Fruit fly (Drosophila melanogaster) whole organism, embryonic: Measurements from ENCODE around the gene CG9733.
A peak's percentile ranks its signal among the peaks of the same experiment; 100 is the strongest.

Experiments
- Atf-2 ChIP-seq: fragments of 200-800 bp; sonication (Bioruptor generic); optimal IDR thresholded peaks from 2 replicates; lab custom pipeline; 2016; ENCODE audit warnings: missing biosample characterization, missing genetic modification characterization
- CG10366 ChIP-seq: fragments of 200-800 bp; sonication (Bioruptor generic); IDR thresholded peaks from 2 replicates; pipeline ENCODE4 v1.3.6; 2022; ENCODE audit warnings: missing biosample characterization, missing genetic modification characterization
- CG10565 ChIP-seq: fragments of 200-800 bp; sonication (Bioruptor generic); optimal IDR thresholded peaks from 3 replicates; lab custom pipeline; 2016; ENCODE audit warnings: missing biosample characterization, mild to moderate bottlenecking, missing genetic modification characterization
- CG11247 ChIP-seq: fragments of 200-800 bp; sonication (Bioruptor generic); IDR thresholded peaks from 2 replicates; pipeline ENCODE4 v1.3.6; 2022; ENCODE audit warnings: missing biosample characterization, missing genetic modification characterization
- CG11695 ChIP-seq: fragments of 200-800 bp; sonication (Bioruptor generic); IDR thresholded peaks from 3 replicates; pipeline ENCODE4 v1.3.6; 2022; ENCODE audit warnings: missing biosample characterization, missing genetic modification characterization
- CG11723 ChIP-seq: fragments of 200-800 bp; sonication (Bioruptor generic); optimal IDR thresholded peaks from 2 replicates; lab custom pipeline; 2017; ENCODE audit warnings: missing biosample characterization, mild to moderate bottlenecking, missing genetic modification characterization
- CG12391 ChIP-seq: fragments of 200-800 bp; sonication (Bioruptor generic); optimal IDR thresholded peaks from 3 replicates; lab custom pipeline; 2018; ENCODE audit warnings: missing biosample characterization, mild to moderate bottlenecking, missing genetic modification characterization, moderate library complexity
- CG14050 ChIP-seq: fragments of 200-800 bp; sonication (Bioruptor generic); IDR thresholded peaks from 3 replicates; pipeline ENCODE4 v1.3.6; 2022; ENCODE audit warnings: missing biosample characterization, missing genetic modification characterization
- CG14710 ChIP-seq: fragments of 200-800 bp; sonication (Bioruptor generic); optimal IDR thresholded peaks from 3 replicates; lab custom pipeline; 2019; ENCODE audit warnings: missing biosample characterization, mild to moderate bottlenecking, missing genetic modification characterization, moderate library complexity
- CG17359 ChIP-seq: fragments of 200-800 bp; sonication (Bioruptor generic); optimal IDR thresholded peaks from 3 replicates; lab custom pipeline; 2018; ENCODE audit warnings: missing biosample characterization, mild to moderate bottlenecking, missing genetic modification characterization, moderate library complexity
- CG30403 ChIP-seq: fragments of 200-800 bp; sonication (Bioruptor generic); optimal IDR thresholded peaks from 3 replicates; lab custom pipeline; 2016; ENCODE audit warnings: missing biosample characterization, missing genetic modification characterization
- CG31224 ChIP-seq: fragments of 200-800 bp; sonication (Bioruptor generic); IDR thresholded peaks from 2 replicates; pipeline ENCODE4 v1.3.6; 2022; ENCODE audit warnings: missing biosample characterization, missing genetic modification characterization
- CG32772 ChIP-seq: fragments of 200-800 bp; sonication (Bioruptor generic); IDR thresholded peaks from 2 replicates; pipeline ENCODE4 v1.3.6; 2022; ENCODE audit warnings: missing biosample characterization, missing genetic modification characterization
- CG3281 ChIP-seq: fragments of 200-800 bp; sonication (Bioruptor generic); optimal IDR thresholded peaks from 3 replicates; lab custom pipeline; 2017; ENCODE audit warnings: missing biosample characterization, mild to moderate bottlenecking, missing genetic modification characterization
- CG34224 ChIP-seq: fragments of 200-800 bp; sonication (Bioruptor generic); IDR thresholded peaks from 3 replicates; pipeline ENCODE4 v1.3.6; 2022; ENCODE audit warnings: missing biosample characterization, missing genetic modification characterization; ENCODE audit not compliant: partially characterized antibody
- CG6689 ChIP-seq: fragments of 200-800 bp; sonication (Bioruptor generic); IDR thresholded peaks from 2 replicates; pipeline ENCODE4 v1.3.6; 2022; ENCODE audit warnings: missing biosample characterization, missing genetic modification characterization
- CG6813 ChIP-seq: fragments of 200-800 bp; sonication (Bioruptor generic); optimal IDR thresholded peaks from 2 replicates; lab custom pipeline; 2017; ENCODE audit warnings: missing biosample characterization, missing genetic modification characterization, mild to moderate bottlenecking, moderate library complexity, missing genetic modification reagents
- CG7556 ChIP-seq: fragments of 200-800 bp; sonication (Bioruptor generic); optimal IDR thresholded peaks from 2 replicates; lab custom pipeline; 2017; ENCODE audit warnings: missing biosample characterization, mild to moderate bottlenecking, missing genetic modification characterization
- CG7987 ChIP-seq: fragments of 200-800 bp; sonication (Bioruptor generic); optimal IDR thresholded peaks from 2 replicates; lab custom pipeline; 2018; ENCODE audit warnings: missing biosample characterization, mild to moderate bottlenecking, missing genetic modification characterization, moderate library complexity
- CG8089 ChIP-seq: fragments of 200-800 bp; sonication (Bioruptor generic); optimal IDR thresholded peaks from 3 replicates; lab custom pipeline; 2016; ENCODE audit warnings: missing biosample characterization, missing genetic modification characterization
- CG9932 ChIP-seq: fragments of 200-800 bp; sonication (Bioruptor generic); IDR thresholded peaks from 2 replicates; pipeline ENCODE4 v1.3.6; 2022; ENCODE audit warnings: missing biosample characterization, missing genetic modification characterization
- D19A ChIP-seq: fragments of 200-800 bp; optimal IDR thresholded peaks from 3 replicates; lab custom pipeline; 2019; ENCODE audit warnings: missing biosample characterization, mild to moderate bottlenecking, missing genetic modification characterization, moderate library complexity
- Dll ChIP-seq: fragments of 200-800 bp; sonication (Bioruptor generic); IDR thresholded peaks from 4 replicates; pipeline ENCODE4 v1.3.6; 2022; ENCODE audit warnings: missing biosample characterization, missing genetic modification characterization; ENCODE audit not compliant: partially characterized antibody
- E2f2 ChIP-seq: fragments of 200-800 bp; sonication (Bioruptor generic); IDR thresholded peaks from 2 replicates; pipeline ENCODE4 v1.3.6; 2022; ENCODE audit warnings: missing biosample characterization, missing genetic modification characterization
- Fer3 ChIP-seq: fragments of 200-800 bp; sonication (Bioruptor generic); optimal IDR thresholded peaks from 2 replicates; lab custom pipeline; 2018; ENCODE audit warnings: missing biosample characterization, mild to moderate bottlenecking, missing genetic modification characterization, moderate library complexity
- GATAe ChIP-seq: fragments of 200-800 bp; sonication (Bioruptor generic); conservative IDR thresholded peaks from 2 replicates; pipeline ENCODE4 v1.3.6; 2022; ENCODE audit warnings: missing biosample characterization, missing genetic modification characterization
- HLH54F ChIP-seq: fragments of 200-800 bp; sonication (Bioruptor generic); optimal IDR thresholded peaks from 3 replicates; lab custom pipeline; 2016; ENCODE audit warnings: missing biosample characterization, missing genetic modification characterization
- Hr78 ChIP-seq, 2 experiments: fragments of 200-800 bp in 1 of 2; fragments of >200 bp in 1 of 2; sonication (Bioruptor generic) in 1 of 2; optimal IDR thresholded peaks; 2 replicates each; lab custom pipeline; 2017 to 2019; ENCODE audit warnings: missing biosample characterization in 2 of 2, missing genetic modification characterization in 2 of 2, mild to moderate bottlenecking in 1 of 2, moderate library complexity in 1 of 2
- Lim3 ChIP-seq: fragments of 200-800 bp; sonication (Bioruptor generic); IDR thresholded peaks from 2 replicates; pipeline ENCODE4 v1.3.6; 2022; ENCODE audit warnings: missing biosample characterization, missing genetic modification characterization
- NC2α ChIP-seq: fragments of 200-800 bp; sonication (Bioruptor generic); optimal IDR thresholded peaks from 2 replicates; lab custom pipeline; 2016; ENCODE audit warnings: missing biosample characterization, missing genetic modification characterization
- Nf-YA ChIP-seq: fragments of 200-800 bp; sonication (Bioruptor generic); IDR thresholded peaks from 2 replicates; pipeline ENCODE4 v1.3.6; 2022; ENCODE audit warnings: missing biosample characterization, missing genetic modification characterization
- TFAM ChIP-seq: fragments of 200-800 bp; sonication (Bioruptor generic); optimal IDR thresholded peaks from 2 replicates; lab custom pipeline; 2017; ENCODE audit warnings: missing biosample characterization, missing genetic modification characterization, inconsistent platforms
- Trl ChIP-seq, 3 experiments: fragments of >200 bp in 2 of 3; fragments of 200-800 bp in 1 of 3; sonication (Bioruptor generic) in 1 of 3; optimal IDR thresholded peaks; 2 replicates in 1 of 3; 3 replicates in 2 of 3; lab custom pipeline; 2016 to 2017; ENCODE audit warnings: missing biosample characterization in 1 of 3, missing genetic modification characterization in 1 of 3
- YL-1 ChIP-seq: fragments of 200-800 bp; sonication (Bioruptor generic); optimal IDR thresholded peaks from 3 replicates; lab custom pipeline; 2017; ENCODE audit warnings: missing biosample characterization, mild to moderate bottlenecking, missing genetic modification characterization
- amos ChIP-seq: fragments of 200-800 bp; sonication (Bioruptor generic); IDR thresholded peaks from 2 replicates; pipeline ENCODE4 v1.3.6; 2022; ENCODE audit warnings: missing biosample characterization, missing genetic modification characterization; ENCODE audit not compliant: partially characterized antibody
- bcd ChIP-seq: fragments of 200-800 bp; sonication (Bioruptor generic); optimal IDR thresholded peaks from 2 replicates; lab custom pipeline; 2017; ENCODE audit warnings: missing biosample characterization, mild to moderate bottlenecking, missing genetic modification characterization
- bsh ChIP-seq, 2 experiments: fragments of 200-800 bp; sonication (Bioruptor generic); optimal IDR thresholded peaks; 2 replicates each; lab custom pipeline; 2017 to 2018; ENCODE audit warnings: mild to moderate bottlenecking in 2 of 2, missing biosample characterization in 2 of 2, missing genetic modification characterization in 2 of 2, moderate library complexity in 1 of 2
- chm ChIP-seq: fragments of 200-800 bp; sonication (Bioruptor generic); IDR thresholded peaks from 2 replicates; pipeline ENCODE4 v1.3.6; 2022; ENCODE audit warnings: missing biosample characterization, missing genetic modification characterization
- corto ChIP-seq: fragments of 200-800 bp; sonication (Bioruptor generic); optimal IDR thresholded peaks from 2 replicates; lab custom pipeline; 2016; ENCODE audit warnings: missing biosample characterization, mild to moderate bottlenecking, missing genetic modification characterization, moderate library complexity
- dmrt11E ChIP-seq: fragments of 200-800 bp; sonication (Bioruptor generic); optimal IDR thresholded peaks from 3 replicates; lab custom pipeline; 2018; ENCODE audit warnings: missing biosample characterization, mild to moderate bottlenecking, missing genetic modification characterization, moderate library complexity
- gce ChIP-seq: fragments of 200-800 bp; sonication (Bioruptor generic); IDR thresholded peaks from 3 replicates; pipeline ENCODE4 v1.3.6; 2022; ENCODE audit warnings: missing biosample characterization, missing genetic modification characterization
- lilli ChIP-seq: fragments of 200-800 bp; sonication (Bioruptor generic); optimal IDR thresholded peaks from 3 replicates; lab custom pipeline; 2016; ENCODE audit warnings: missing biosample characterization, missing genetic modification characterization
- mam ChIP-seq: fragments of 200-800 bp; sonication (Bioruptor generic); optimal IDR thresholded peaks from 3 replicates; lab custom pipeline; 2016; ENCODE audit warnings: missing biosample characterization, missing genetic modification characterization
- onecut ChIP-seq: fragments of 200-800 bp; sonication (Bioruptor generic); IDR thresholded peaks from 2 replicates; pipeline ENCODE4 v1.3.6; 2022; ENCODE audit warnings: missing biosample characterization, missing genetic modification characterization
- row ChIP-seq: fragments of 200-800 bp; sonication (Bioruptor generic); IDR thresholded peaks from 3 replicates; pipeline ENCODE4 v1.3.6; 2022; ENCODE audit warnings: missing biosample characterization, missing genetic modification characterization
- run ChIP-seq: fragments of 200-800 bp; sonication (Bioruptor generic); optimal IDR thresholded peaks from 3 replicates; lab custom pipeline; 2018; ENCODE audit warnings: missing biosample characterization, mild to moderate bottlenecking, missing genetic modification characterization
- slou ChIP-seq: fragments of 200-800 bp; sonication (Bioruptor generic); optimal IDR thresholded peaks from 3 replicates; lab custom pipeline; 2016; ENCODE audit warnings: missing biosample characterization, missing genetic modification characterization
- zen ChIP-seq: fragments of 200-800 bp; sonication (Bioruptor generic); optimal IDR thresholded peaks from 3 replicates; lab custom pipeline; 2018; ENCODE audit warnings: missing biosample characterization, mild to moderate bottlenecking, missing genetic modification characterization, moderate library complexity
- zfh1 ChIP-seq: fragments of 200-800 bp; sonication (Bioruptor generic); IDR thresholded peaks from 3 replicates; pipeline ENCODE4 v1.3.6; 2022; ENCODE audit warnings: missing biosample characterization, missing genetic modification characterization
- zfh2 ChIP-seq: fragments of 200-800 bp; sonication (Bioruptor generic); optimal IDR thresholded peaks from 2 replicates; lab custom pipeline; 2016; ENCODE audit warnings: missing biosample characterization, missing genetic modification characterization

CG9733 gene

dm6 chr3R:30235253-30235652, 11.2 kb downstream of the CG9733 start (continued):
- TF ChIP-seq zfh2 (no peak), CG8089 (no peak), Dll (GFP tag; lab: Robert Waterston, UW) (no peak), Hr78 (GFP tag; optimal IDR thresholded peaks at IDR 0.05; lab: Kevin White, UChicago) (no peak), NC2α (GFP tag; lab: Kevin White, UChicago) (no peak), zen (no peak), Fer3 (tag; lab: Kevin White, UChicago) (peak; percentile 24), lilli (no peak), Atf-2 (GFP tag; lab: Kevin White, UChicago) (no peak), CG31224 (GFP tag; lab: Robert Waterston, UW) (0 out of 2 replicates have a peak, but pooled peaks have one; percentile 13), HLH54F (GFP tag; lab: Kevin White, UChicago) (no peak), bsh (GFP tag; optimal IDR thresholded peaks at IDR 0.05; lab: Kevin White, UChicago) (peak in 1 of 2 experiments; percentile 56), CG11247 (GFP tag; lab: Robert Waterston, UW) (no peak), GATAe (GFP tag; lab: Robert Waterston, UW) (no peak), CG32772 (GFP tag; lab: Robert Waterston, UW) (0 out of 2 replicates have a peak, but pooled peaks have one; percentile 10), Nf-YA (no peak), corto (GFP tag; lab: Kevin White, UChicago) (no peak), D19A (tag; lab: Kevin White, UChicago) (peak; percentile 29), run (no peak), bcd (GFP tag; lab: Kevin White, UChicago) (peak; percentile 18), CG30403 (GFP tag; lab: Kevin White, UChicago) (no peak), dmrt11E (tag; lab: Kevin White, UChicago) (peak; percentile 24), zfh1 (GFP tag; lab: Robert Waterston, UW) (0 out of 3 replicates have a peak, but pooled peaks have one; percentile 24), CG9932 (GFP tag; lab: Robert Waterston, UW) (no peak), CG11723 (GFP tag; lab: Kevin White, UChicago) (no peak), CG3281 (peak; percentile 38), E2f2 (GFP tag; lab: Robert Waterston, UW) (peak; percentile 29; the same call in 1 of the 2 replicates), CG12391 (tag; lab: Kevin White, UChicago) (peak; percentile 39), YL-1 (GFP tag; lab: Kevin White, UChicago) (no peak), CG14710 (tag; lab: Kevin White, UChicago) (peak; percentile 17), gce (GFP tag; lab: Robert Waterston, UW) (no peak), CG11695 (GFP tag; lab: Robert Waterston, UW) (0 out of 3 replicates have a peak, but pooled peaks have one; percentile 36), chm (GFP tag; lab: Robert Waterston, UW) (no peak), CG7987 (GFP tag; lab: Kevin White, UChicago) (no peak), CG6813 (GFP tag; lab: Kevin White, UChicago) (peak; percentile 24), CG6689 (GFP tag; lab: Robert Waterston, UW) (peak; percentile 57), CG10366 (GFP tag; lab: Robert Waterston, UW) (peak; percentile 26; the same call in 1 of the 2 replicates), slou (GFP tag; lab: Kevin White, UChicago) (no peak), CG14050 (no peak), onecut (peak; percentile 40; the same call in 1 of the 2 replicates), CG7556 (peak; percentile 44), row (GFP tag; lab: Robert Waterston, UW) (peak; percentile 73), Trl (optimal IDR thresholded peaks at IDR 0.05; lab: Kevin White, UChicago) (no peak), Trl (GFP tag; optimal IDR thresholded peaks at IDR 0.05; lab: Kevin White, UChicago) (no peak), CG10565 (GFP tag; lab: Kevin White, UChicago) (no peak), CG17359 (peak; percentile 55), Lim3 (GFP tag; lab: Robert Waterston, UW) (0 out of 2 replicates have a peak, but pooled peaks have one; percentile 16), amos (GFP tag; lab: Robert Waterston, UW) (no peak), mam (GFP tag; lab: Kevin White, UChicago) (no peak), CG34224 (GFP tag; lab: Robert Waterston, UW) (no peak), TFAM (GFP tag; lab: Kevin White, UChicago) (no peak)
